Worm (Caenorhabditis elegans): ENCODE measurements around the gene C23H5.8.

DNA sequence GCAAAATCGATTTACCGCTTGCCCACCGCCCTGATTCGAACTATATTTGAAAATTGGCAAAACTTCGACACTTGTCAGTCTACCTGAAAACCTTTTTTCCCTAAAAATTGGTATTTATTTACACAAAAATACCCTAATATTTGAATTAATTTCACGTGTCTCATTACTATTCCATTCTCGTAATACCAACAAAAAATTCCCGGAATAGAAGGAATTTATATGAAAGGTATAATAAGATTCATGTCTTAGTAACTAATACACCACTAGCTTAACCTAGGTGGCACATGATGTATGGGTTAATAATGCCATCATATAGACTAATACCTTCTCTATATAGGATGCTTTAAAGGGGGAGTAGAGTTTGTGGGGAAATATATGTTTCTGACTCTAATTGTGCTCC lies 4.1 kb upstream of the C23H5.8 start:
- TF ChIP-seq nfya-1 (tag; optimal IDR thresholded peaks at IDR 0.05): no peak
- TF ChIP-seq mec-3 (tag; optimal IDR thresholded peaks at IDR 0.05; ENCODE audit: borderline replicate concordance): no peak
- no peak for TF ChIP-seq pag-3 (tag; optimal IDR thresholded peaks at IDR 0.05; ENCODE audit: borderline replicate concordance)
- no peak for TF ChIP-seq lin-11 (tag; optimal IDR thresholded peaks at IDR 0.05)
- TF ChIP-seq T23F11.4 (GFP tag; optimal IDR thresholded peaks at IDR 0.05): no peak
- TF ChIP-seq ceh-34 (tag; optimal IDR thresholded peaks at IDR 0.05): no peak
